Fruit fly (Drosophila melanogaster) whole organism, embryonic: ENCODE measurements around the gene Vha16-5.

Experiments
- Abd-B ChIP-seq: fragments of 200-800 bp; sonication (Bioruptor generic); optimal IDR thresholded peaks from 2 replicates; lab custom pipeline; 2018; ENCODE audit warnings: missing biosample characterization, mild to moderate bottlenecking, missing genetic modification characterization, moderate library complexity
- Aef1 ChIP-seq: fragments of 200-800 bp; sonication (Bioruptor generic); IDR thresholded peaks from 3 replicates; pipeline ENCODE4 v1.3.6; 2022; ENCODE audit warnings: missing biosample characterization, missing genetic modification characterization
- CG10267 ChIP-seq: fragments of 200-800 bp; sonication (Bioruptor generic); optimal IDR thresholded peaks from 2 replicates; lab custom pipeline; 2018; ENCODE audit warnings: missing biosample characterization, mild to moderate bottlenecking, missing genetic modification characterization, moderate library complexity
- CG12071 ChIP-seq: fragments of 200-800 bp; sonication (Bioruptor generic); optimal IDR thresholded peaks from 3 replicates; lab custom pipeline; 2018; ENCODE audit warnings: missing biosample characterization, mild to moderate bottlenecking, missing genetic modification characterization
- CG12155 ChIP-seq: fragments of 200-800 bp; sonication (Bioruptor generic); optimal IDR thresholded peaks from 3 replicates; lab custom pipeline; 2016; ENCODE audit warnings: missing biosample characterization, missing genetic modification characterization
- CG13775 ChIP-seq: fragments of 200-800 bp; sonication (Bioruptor generic); optimal IDR thresholded peaks from 3 replicates; lab custom pipeline; 2017; ENCODE audit warnings: missing biosample characterization, mild to moderate bottlenecking, missing genetic modification characterization
- CG14965 ChIP-seq: fragments of 200-800 bp; sonication (Bioruptor generic); optimal IDR thresholded peaks from 2 replicates; lab custom pipeline; 2016; ENCODE audit warnings: missing biosample characterization, missing genetic modification characterization, borderline replicate concordance
- CG2116 ChIP-seq: fragments of 200-800 bp; sonication (Bioruptor generic); optimal IDR thresholded peaks from 3 replicates; lab custom pipeline; 2018; ENCODE audit warnings: missing biosample characterization, mild to moderate bottlenecking, missing genetic modification characterization
- CG2120 ChIP-seq: fragments of 200-800 bp; sonication (Bioruptor generic); optimal IDR thresholded peaks from 3 replicates; lab custom pipeline; 2016; ENCODE audit warnings: missing biosample characterization, missing genetic modification characterization
- CG6683 ChIP-seq: fragments of 200-800 bp; sonication (Bioruptor generic); optimal IDR thresholded peaks from 2 replicates; lab custom pipeline; 2017; ENCODE audit warnings: missing biosample characterization, mild to moderate bottlenecking, missing genetic modification characterization, missing genetic modification reagents
- CG7556 ChIP-seq: fragments of 200-800 bp; sonication (Bioruptor generic); optimal IDR thresholded peaks from 2 replicates; lab custom pipeline; 2017; ENCODE audit warnings: missing biosample characterization, mild to moderate bottlenecking, missing genetic modification characterization
- CG7963 ChIP-seq: fragments of 200-800 bp; sonication (Bioruptor generic); IDR thresholded peaks from 3 replicates; pipeline ENCODE4 v1.3.6; 2022; ENCODE audit warnings: missing biosample characterization, missing genetic modification characterization; ENCODE audit not compliant: partially characterized antibody
- CG9797 ChIP-seq: fragments of 200-800 bp; sonication (Bioruptor generic); optimal IDR thresholded peaks from 3 replicates; lab custom pipeline; 2018; ENCODE audit warnings: missing biosample characterization, mild to moderate bottlenecking, missing genetic modification characterization
- Dll ChIP-seq: fragments of 200-800 bp; sonication (Bioruptor generic); IDR thresholded peaks from 4 replicates; pipeline ENCODE4 v1.3.6; 2022; ENCODE audit warnings: missing biosample characterization, missing genetic modification characterization; ENCODE audit not compliant: partially characterized antibody
- Ets65A ChIP-seq: fragments of 200-800 bp; sonication (Bioruptor generic); peaks from one replicate; lab custom pipeline; 2016; ENCODE audit warnings: missing biosample characterization, missing genetic modification characterization
- Fer3 ChIP-seq: fragments of 200-800 bp; sonication (Bioruptor generic); optimal IDR thresholded peaks from 2 replicates; lab custom pipeline; 2018; ENCODE audit warnings: missing biosample characterization, mild to moderate bottlenecking, missing genetic modification characterization, moderate library complexity
- Lpt ChIP-seq: fragments of >200 bp; optimal IDR thresholded peaks from 2 replicates; lab custom pipeline; 2018; ENCODE audit warnings: missing biosample characterization, missing genetic modification characterization
- Myb ChIP-seq: fragments of 200-800 bp; sonication (Bioruptor generic); optimal IDR thresholded peaks from 2 replicates; lab custom pipeline; 2016; ENCODE audit warnings: missing biosample characterization, missing genetic modification characterization
- NC2β ChIP-seq: fragments of 200-800 bp; sonication (Bioruptor generic); optimal IDR thresholded peaks from 2 replicates; lab custom pipeline; 2016; ENCODE audit warnings: missing biosample characterization, missing genetic modification characterization
- Stat92E ChIP-seq, 3 experiments: fragments of >200 bp in 2 of 3; fragments of 200-800 bp in 1 of 3; sonication (Bioruptor generic) in 1 of 3; optimal IDR thresholded peaks; 2 replicates each; lab custom pipeline; 2017 to 2019; ENCODE audit warnings: missing biosample characterization in 3 of 3, missing genetic modification characterization in 3 of 3, mild to moderate bottlenecking in 1 of 3, moderate library complexity in 1 of 3
- Usf ChIP-seq: fragments of 200-800 bp; sonication (Bioruptor generic); optimal IDR thresholded peaks from 2 replicates; lab custom pipeline; 2017; ENCODE audit warnings: missing genotype, missing biosample characterization, missing genetic modification characterization
- bab2 ChIP-seq: fragments of 200-800 bp; sonication (Bioruptor generic); optimal IDR thresholded peaks from 2 replicates; lab custom pipeline; 2016; ENCODE audit warnings: missing biosample characterization, missing genetic modification characterization
- cg ChIP-seq: fragments of 200-800 bp; sonication (Bioruptor generic); optimal IDR thresholded peaks from 3 replicates; lab custom pipeline; 2019; ENCODE audit warnings: missing biosample characterization, mild to moderate bottlenecking, missing genetic modification characterization, moderate library complexity
- corto ChIP-seq: fragments of 200-800 bp; sonication (Bioruptor generic); optimal IDR thresholded peaks from 2 replicates; lab custom pipeline; 2016; ENCODE audit warnings: missing biosample characterization, mild to moderate bottlenecking, missing genetic modification characterization, moderate library complexity
- crol ChIP-seq: fragments of 200-800 bp; sonication (Bioruptor generic); IDR thresholded peaks from 2 replicates; pipeline ENCODE4 v1.3.6; 2022; ENCODE audit warnings: missing biosample characterization, missing genetic modification characterization
- danr ChIP-seq: fragments of 200-800 bp; sonication (Bioruptor generic); IDR thresholded peaks from 2 replicates; pipeline ENCODE4 v1.3.6; 2022; ENCODE audit warnings: missing biosample characterization, missing genetic modification characterization
- dmrt11E ChIP-seq: fragments of 200-800 bp; sonication (Bioruptor generic); optimal IDR thresholded peaks from 3 replicates; lab custom pipeline; 2018; ENCODE audit warnings: missing biosample characterization, mild to moderate bottlenecking, missing genetic modification characterization, moderate library complexity
- eve ChIP-seq, 2 experiments: fragments of >200 bp; optimal IDR thresholded peaks; 2 replicates each; lab custom pipeline; 2017; ENCODE audit warnings: missing biosample characterization in 2 of 2, missing genetic modification characterization in 2 of 2
- eyg ChIP-seq: fragments of 200-800 bp; sonication (Bioruptor generic); optimal IDR thresholded peaks from 3 replicates; lab custom pipeline; 2016; ENCODE audit warnings: missing biosample characterization, missing genetic modification characterization
- fd3F ChIP-seq: fragments of 200-800 bp; sonication (Bioruptor generic); optimal IDR thresholded peaks from 2 replicates; lab custom pipeline; 2018; ENCODE audit warnings: missing biosample characterization, mild to moderate bottlenecking, missing genetic modification characterization, moderate library complexity
- fd64A ChIP-seq: fragments of 200-800 bp; sonication (Bioruptor generic); optimal IDR thresholded peaks from 3 replicates; lab custom pipeline; 2018; ENCODE audit warnings: missing biosample characterization, mild to moderate bottlenecking, missing genetic modification characterization
- gce ChIP-seq: fragments of 200-800 bp; sonication (Bioruptor generic); IDR thresholded peaks from 3 replicates; pipeline ENCODE4 v1.3.6; 2022; ENCODE audit warnings: missing biosample characterization, missing genetic modification characterization
- gcm ChIP-seq: fragments of 200-800 bp; sonication (Bioruptor generic); optimal IDR thresholded peaks from 2 replicates; lab custom pipeline; 2019; ENCODE audit warnings: missing biosample characterization, mild to moderate bottlenecking, missing genetic modification characterization, moderate library complexity
- jigr1 ChIP-seq: fragments of 200-800 bp; sonication (Bioruptor generic); IDR thresholded peaks from 3 replicates; pipeline ENCODE4 v1.3.6; 2022; ENCODE audit warnings: missing biosample characterization, missing genetic modification characterization
- lilli ChIP-seq: fragments of 200-800 bp; sonication (Bioruptor generic); optimal IDR thresholded peaks from 3 replicates; lab custom pipeline; 2016; ENCODE audit warnings: missing biosample characterization, missing genetic modification characterization
- lola ChIP-seq, 3 experiments: fragments of >200 bp in 2 of 3; fragments of 200-800 bp in 1 of 3; sonication (Bioruptor generic) in 1 of 3; optimal IDR thresholded peaks; 2 replicates each; lab custom pipeline; 2017 to 2019; ENCODE audit warnings: missing biosample characterization in 3 of 3, missing genetic modification characterization in 3 of 3, mild to moderate bottlenecking in 1 of 3, moderate library complexity in 1 of 3
- luna ChIP-seq: fragments of 200-800 bp; sonication (Bioruptor generic); optimal IDR thresholded peaks from 2 replicates; lab custom pipeline; 2016; ENCODE audit warnings: missing biosample characterization, missing genetic modification characterization
- maf-S ChIP-seq: fragments of 200-800 bp; sonication (Bioruptor generic); optimal IDR thresholded peaks from 2 replicates; lab custom pipeline; 2016; ENCODE audit warnings: missing biosample characterization, missing genetic modification characterization
- nau ChIP-seq: fragments of 200-800 bp; sonication (Bioruptor generic); optimal IDR thresholded peaks from 3 replicates; lab custom pipeline; 2017; ENCODE audit warnings: missing biosample characterization, mild to moderate bottlenecking, missing genetic modification characterization, missing genetic modification reagents
- pfk ChIP-seq: fragments of 200-800 bp; sonication (Bioruptor generic); optimal IDR thresholded peaks from 2 replicates; lab custom pipeline; 2018; ENCODE audit warnings: missing biosample characterization, mild to moderate bottlenecking, missing genetic modification characterization, moderate library complexity
- pho ChIP-seq: fragments of 200-800 bp; sonication (Bioruptor generic); optimal IDR thresholded peaks from 2 replicates; lab custom pipeline; 2016; ENCODE audit warnings: missing biosample characterization, missing genetic modification characterization
- pum ChIP-seq: fragments of 200-800 bp; sonication (Bioruptor generic); optimal IDR thresholded peaks from 2 replicates; lab custom pipeline; 2016; ENCODE audit warnings: missing biosample characterization, missing genetic modification characterization
- run ChIP-seq: fragments of 200-800 bp; sonication (Bioruptor generic); optimal IDR thresholded peaks from 3 replicates; lab custom pipeline; 2018; ENCODE audit warnings: missing biosample characterization, mild to moderate bottlenecking, missing genetic modification characterization
- salm ChIP-seq: fragments of 200-800 bp; sonication (Bioruptor generic); optimal IDR thresholded peaks from 2 replicates; lab custom pipeline; 2018; ENCODE audit warnings: missing biosample characterization, mild to moderate bottlenecking, missing genetic modification characterization
- scrt ChIP-seq: fragments of 200-800 bp; sonication (Bioruptor generic); optimal IDR thresholded peaks from 2 replicates; lab custom pipeline; 2018; ENCODE audit warnings: missing biosample characterization, mild to moderate bottlenecking, missing genetic modification characterization, moderate library complexity
- sd ChIP-seq: fragments of 200-800 bp; sonication (Bioruptor generic); optimal IDR thresholded peaks from 3 replicates; lab custom pipeline; 2018; ENCODE audit warnings: missing biosample characterization, mild to moderate bottlenecking, missing genetic modification characterization, moderate library complexity
- sug ChIP-seq: fragments of 200-800 bp; optimal IDR thresholded peaks from 2 replicates; lab custom pipeline; 2019; ENCODE audit warnings: missing biosample characterization, mild to moderate bottlenecking, missing genetic modification characterization, moderate library complexity
- toy ChIP-seq: fragments of 200-800 bp; sonication (Bioruptor generic); IDR thresholded peaks from 2 replicates; pipeline ENCODE4 v1.3.6; 2022; ENCODE audit warnings: missing biosample characterization, missing genetic modification characterization

Vha16-5 gene

DNA sequence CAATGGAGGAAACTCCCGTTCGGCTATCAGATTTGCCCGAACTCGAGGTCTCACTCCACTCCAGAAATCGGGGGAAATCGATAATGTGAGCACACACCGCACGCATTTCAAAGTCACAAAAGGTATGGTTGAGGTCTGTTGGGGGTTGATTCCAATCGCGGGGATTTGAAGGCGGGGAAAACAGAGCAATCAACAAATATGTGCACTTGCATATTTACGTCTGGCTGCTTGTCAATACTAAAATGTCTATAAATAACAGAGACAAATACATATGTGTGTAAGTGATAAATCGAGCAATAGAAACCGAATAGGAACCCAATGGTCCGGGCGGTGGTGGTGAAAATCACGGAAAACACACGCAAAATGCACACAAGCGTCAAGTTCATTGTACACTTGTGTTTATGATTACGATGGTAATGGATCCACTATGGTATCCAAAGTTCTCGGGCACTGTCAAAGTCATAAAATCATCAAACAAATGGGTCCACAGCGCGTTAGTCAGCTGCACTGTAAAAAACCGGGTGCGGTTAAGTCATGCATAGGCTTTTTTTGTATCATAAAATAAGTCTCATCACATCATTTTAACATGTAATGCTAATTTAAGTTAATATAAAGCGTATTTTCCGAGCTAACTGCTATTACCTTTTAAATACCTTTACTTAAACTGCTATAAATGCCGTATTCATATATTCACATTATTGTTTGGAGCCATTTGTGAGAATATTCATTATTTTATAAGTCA is 15.2 kb upstream of the Vha16-5 start (continued):
- TF ChIP-seq CG2120 (GFP tag; lab: Kevin White, UChicago) (no peak), pum (GFP tag; lab: Kevin White, UChicago) (peak; percentile 82), pho (peak; percentile 55), lola (GFP tag; optimal IDR thresholded peaks at IDR 0.05; lab: Kevin White, UChicago) (peak in 1 of 3 experiments; percentile 94), sd (tag; lab: Kevin White, UChicago) (peak; percentile 64), Lpt (GFP tag; lab: Kevin White, UChicago) (no peak), fd3F (peak; percentile 86), CG9797 (peak; percentile 51), CG7963 (no peak), CG12155 (GFP tag; lab: Kevin White, UChicago) (peak; percentile 44), gcm (peak; percentile 84), Fer3 (tag; lab: Kevin White, UChicago) (peak; percentile 80), crol (GFP tag; lab: Robert Waterston, UW) (peak; percentile 83), salm (tag; lab: Kevin White, UChicago) (peak; percentile 82), corto (GFP tag; lab: Kevin White, UChicago) (no peak), CG7556 (GFP tag; lab: Kevin White, UChicago) (peak; percentile 86), jigr1 (GFP tag; lab: Robert Waterston, UW) (no peak), Dll (GFP tag; lab: Robert Waterston, UW) (no peak), Usf (GFP tag; lab: Kevin White, UChicago) (peak; percentile 78), CG10267 (peak; percentile 64), CG6683 (GFP tag; lab: Kevin White, UChicago) (peak; percentile 77), cg (GFP tag; lab: Kevin White, UChicago) (peak; percentile 45), CG2116 (peak; percentile 78), danr (GFP tag; lab: Robert Waterston, UW) (peak; percentile 54), lilli (GFP tag; lab: Kevin White, UChicago) (no peak), gce (peak; percentile 92), eyg (peak; percentile 78), CG14965 (peak; percentile 88), maf-S (peak; percentile 76), Abd-B (peak; percentile 60), luna (GFP tag; lab: Kevin White, UChicago) (no peak), scrt (GFP tag; lab: Kevin White, UChicago) (peak; percentile 48), NC2β (GFP tag; lab: Kevin White, UChicago) (peak; percentile 95), sug (tag; lab: Kevin White, UChicago) (peak; percentile 80), fd64A (peak; percentile 98), bab2 (GFP tag; lab: Kevin White, UChicago) (peak; percentile 98), Aef1 (GFP tag; lab: Robert Waterston, UW) (no peak), run (tag; lab: Kevin White, UChicago) (peak; percentile 23), pfk (peak; percentile 65), eve (GFP tag; optimal IDR thresholded peaks at IDR 0.05; lab: Kevin White, UChicago) (peak in 1 of 2 experiments; percentile 89), CG12071 (GFP tag; lab: Kevin White, UChicago) (peak; percentile 86), Stat92E (GFP tag; optimal IDR thresholded peaks at IDR 0.05; lab: Kevin White, UChicago) (peak in 1 of 3 experiments; percentile 31), Myb (peak; percentile 56), Ets65A (GFP tag; lab: Kevin White, UChicago) (peak; percentile 91), toy (GFP tag; lab: Robert Waterston, UW) (no peak), dmrt11E (tag; lab: Kevin White, UChicago) (peak; percentile 98), nau (GFP tag; lab: Kevin White, UChicago) (peak; percentile 90), CG13775 (GFP tag; lab: Kevin White, UChicago) (peak; percentile 74)
